Fruit fly (Drosophila melanogaster): ENCODE data around the gene nSyb.

DNA sequence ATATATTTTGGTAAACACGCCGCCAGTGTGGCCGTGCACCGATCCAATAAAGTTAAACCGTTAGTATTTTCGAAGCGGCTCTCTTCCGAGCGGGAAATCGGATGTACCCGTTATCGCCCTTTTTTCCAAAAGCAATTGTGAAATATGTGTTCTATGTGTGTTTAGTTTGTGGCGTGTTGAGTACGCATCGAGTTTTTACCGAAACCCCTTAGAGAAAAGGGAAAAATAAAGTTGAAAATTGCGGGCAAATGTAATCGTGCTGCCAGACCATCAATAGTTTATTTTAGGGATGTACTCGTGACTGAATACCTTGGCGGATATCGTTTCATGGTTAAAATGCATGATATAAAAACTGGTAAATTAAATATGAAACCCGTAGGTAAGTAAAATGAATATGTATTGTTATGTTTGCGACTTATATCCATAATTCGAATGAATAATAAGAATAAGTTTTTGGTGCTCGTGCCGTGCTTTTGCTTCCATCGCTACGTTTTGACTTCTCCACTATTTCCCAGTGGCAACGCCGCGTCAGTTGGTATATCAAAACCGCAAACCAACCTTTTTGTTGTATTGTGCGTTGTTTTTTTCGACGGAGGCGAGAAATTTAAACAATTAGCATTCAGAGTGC lies 1.7 kb upstream of the nSyb start, which contains the start of the genes Mettl2 and Bgb:
- no peak for TF ChIP-seq ATbp (GFP tag; optimal IDR thresholded peaks at IDR 0.05)
- peak; percentile 48 for TF ChIP-seq CG34376 (GFP tag; optimal IDR thresholded peaks at IDR 0.05)
